Fruit fly (Drosophila melanogaster) whole organism, embryonic: ENCODE data around the gene CG14258.

Source experiments
- Abd-B ChIP-seq: fragments of 200-800 bp; sonication (Bioruptor generic); optimal IDR thresholded peaks from 2 replicates; lab custom pipeline; 2018; ENCODE audit warnings: missing biosample characterization, mild to moderate bottlenecking, missing genetic modification characterization, moderate library complexity
- Awh ChIP-seq: fragments of 200-800 bp; sonication (Bioruptor generic); IDR thresholded peaks from 2 replicates; pipeline ENCODE4, ENCODE4 v1.3.6; 2022; ENCODE audit warnings: missing biosample characterization, missing genetic modification characterization
- CG10147 ChIP-seq: fragments of 200-800 bp; sonication (Bioruptor generic); optimal IDR thresholded peaks from 2 replicates; lab custom pipeline; 2019; ENCODE audit warnings: missing biosample characterization, mild to moderate bottlenecking, missing genetic modification characterization, moderate library complexity
- CG10462 ChIP-seq: fragments of 200-800 bp; sonication (Bioruptor generic); optimal IDR thresholded peaks from 2 replicates; lab custom pipeline; 2016; ENCODE audit warnings: missing biosample characterization, missing genetic modification characterization
- CG11085 ChIP-seq: fragments of 200-800 bp; sonication (Bioruptor generic); IDR thresholded peaks from 2 replicates; pipeline ENCODE4 v1.3.6; 2022; ENCODE audit warnings: missing biosample characterization, missing genetic modification characterization
- CG11398 ChIP-seq: fragments of 200-800 bp; sonication (Bioruptor generic); optimal IDR thresholded peaks from 2 replicates; lab custom pipeline; 2016; ENCODE audit warnings: missing biosample characterization, missing genetic modification characterization
- CG11560 ChIP-seq: fragments of 200-800 bp; sonication (Bioruptor generic); IDR thresholded peaks from 3 replicates; pipeline ENCODE4 v1.3.6; 2022; ENCODE audit warnings: missing biosample characterization, missing genetic modification characterization
- CG11695 ChIP-seq: fragments of 200-800 bp; sonication (Bioruptor generic); IDR thresholded peaks from 3 replicates; pipeline ENCODE4 v1.3.6; 2022; ENCODE audit warnings: missing biosample characterization, missing genetic modification characterization
- CG12299 ChIP-seq: fragments of 200-800 bp; sonication (Bioruptor generic); optimal IDR thresholded peaks from 2 replicates; lab custom pipeline; 2018; ENCODE audit warnings: missing biosample characterization, mild to moderate bottlenecking, missing genetic modification characterization
- CG13775 ChIP-seq: fragments of 200-800 bp; sonication (Bioruptor generic); optimal IDR thresholded peaks from 3 replicates; lab custom pipeline; 2017; ENCODE audit warnings: missing biosample characterization, mild to moderate bottlenecking, missing genetic modification characterization
- CG16815 ChIP-seq: fragments of 200-800 bp; sonication (Bioruptor generic); optimal IDR thresholded peaks from 3 replicates; lab custom pipeline; 2017; ENCODE audit warnings: missing biosample characterization, mild to moderate bottlenecking, missing genetic modification characterization
- CG17359 ChIP-seq: fragments of 200-800 bp; sonication (Bioruptor generic); optimal IDR thresholded peaks from 3 replicates; lab custom pipeline; 2018; ENCODE audit warnings: missing biosample characterization, mild to moderate bottlenecking, missing genetic modification characterization, moderate library complexity
- CG2678 ChIP-seq: fragments of 200-800 bp; sonication (Bioruptor generic); optimal IDR thresholded peaks from 3 replicates; lab custom pipeline; 2019; ENCODE audit warnings: missing biosample characterization, mild to moderate bottlenecking, missing genetic modification characterization, moderate library complexity
- CG30403 ChIP-seq: fragments of 200-800 bp; sonication (Bioruptor generic); optimal IDR thresholded peaks from 3 replicates; lab custom pipeline; 2016; ENCODE audit warnings: missing biosample characterization, missing genetic modification characterization
- CG31224 ChIP-seq: fragments of 200-800 bp; sonication (Bioruptor generic); IDR thresholded peaks from 2 replicates; pipeline ENCODE4 v1.3.6; 2022; ENCODE audit warnings: missing biosample characterization, missing genetic modification characterization
- CG3995 ChIP-seq: fragments of 200-800 bp; sonication (Bioruptor generic); optimal IDR thresholded peaks from 3 replicates; lab custom pipeline; 2016; ENCODE audit warnings: missing biosample characterization, missing genetic modification characterization
- CG4707 ChIP-seq: fragments of 200-800 bp; sonication (Bioruptor generic); optimal IDR thresholded peaks from 2 replicates; lab custom pipeline; 2018; ENCODE audit warnings: missing biosample characterization, mild to moderate bottlenecking, missing genetic modification characterization, moderate library complexity
- CG5180 ChIP-seq: fragments of 200-800 bp; sonication (Bioruptor generic); optimal IDR thresholded peaks from 3 replicates; lab custom pipeline; 2017; ENCODE audit warnings: missing biosample characterization, missing genetic modification characterization, mild to moderate bottlenecking, moderate library complexity, missing genetic modification reagents
- CG6654 ChIP-seq: fragments of 200-800 bp; sonication (Bioruptor generic); optimal IDR thresholded peaks from 2 replicates; lab custom pipeline; 2017; ENCODE audit warnings: missing biosample characterization, mild to moderate bottlenecking, missing genetic modification characterization
- CG7745 ChIP-seq: fragments of 200-800 bp; sonication (Bioruptor generic); optimal IDR thresholded peaks from 2 replicates; lab custom pipeline; 2018; ENCODE audit warnings: missing biosample characterization, mild to moderate bottlenecking, missing genetic modification characterization, moderate library complexity
- CG7987 ChIP-seq: fragments of 200-800 bp; sonication (Bioruptor generic); optimal IDR thresholded peaks from 2 replicates; lab custom pipeline; 2018; ENCODE audit warnings: missing biosample characterization, mild to moderate bottlenecking, missing genetic modification characterization, moderate library complexity
- CG8388 ChIP-seq: fragments of 200-800 bp; sonication (Bioruptor generic); optimal IDR thresholded peaks from 2 replicates; lab custom pipeline; 2019; ENCODE audit warnings: missing biosample characterization, mild to moderate bottlenecking, missing genetic modification characterization, moderate library complexity
- CG8944 ChIP-seq: fragments of 200-800 bp; sonication (Bioruptor generic); optimal IDR thresholded peaks from 3 replicates; lab custom pipeline; 2016; ENCODE audit warnings: missing biosample characterization, missing genetic modification characterization
- D ChIP-seq, 2 experiments: fragments of 200-800 bp in 1 of 2; fragments of >200 bp in 1 of 2; sonication (Bioruptor generic) in 1 of 2; optimal IDR thresholded peaks; 2 replicates in 1 of 2; 3 replicates in 1 of 2; lab custom pipeline; 2017; ENCODE audit warnings: mild to moderate bottlenecking in 1 of 2, missing biosample characterization in 1 of 2, missing genetic modification characterization in 1 of 2, missing genetic modification reagents in 1 of 2
- Dbx ChIP-seq: fragments of 200-800 bp; sonication (Bioruptor generic); IDR thresholded peaks from 3 replicates; pipeline ENCODE4 v1.3.6; 2022; ENCODE audit warnings: missing biosample characterization, missing genetic modification characterization
- Dfd ChIP-seq, 2 experiments: fragments of >200 bp; optimal IDR thresholded peaks; 2 replicates each; lab custom pipeline; 2017; ENCODE audit warnings: missing biosample characterization in 2 of 2, missing genetic modification characterization in 2 of 2
- Dip2 ChIP-seq: fragments of 200-800 bp; sonication (Bioruptor generic); IDR thresholded peaks from 2 replicates; pipeline ENCODE4 v1.3.6; 2022; ENCODE audit warnings: missing biosample characterization, missing genetic modification characterization
- HLH3B ChIP-seq: fragments of 200-800 bp; sonication (Bioruptor generic); IDR thresholded peaks from 2 replicates; pipeline ENCODE4 v1.3.6; 2022; ENCODE audit warnings: missing biosample characterization, missing genetic modification characterization
- MBD-R2 ChIP-seq: fragments of 200-800 bp; sonication (Bioruptor generic); IDR thresholded peaks from 2 replicates; pipeline ENCODE4 v1.3.6; 2022; ENCODE audit warnings: missing biosample characterization, missing genetic modification characterization
- Med ChIP-seq: fragments of 200-800 bp; sonication (Bioruptor generic); peaks from one replicate; lab custom pipeline; 2016; ENCODE audit warnings: missing biosample characterization, missing genetic modification characterization, mild to moderate bottlenecking, inconsistent platforms, moderate library complexity
- Nf-YA ChIP-seq: fragments of 200-800 bp; sonication (Bioruptor generic); IDR thresholded peaks from 2 replicates; pipeline ENCODE4 v1.3.6; 2022; ENCODE audit warnings: missing biosample characterization, missing genetic modification characterization
- NfI ChIP-seq: fragments of 200-800 bp; sonication (Bioruptor generic); optimal IDR thresholded peaks from 3 replicates; lab custom pipeline; 2018; ENCODE audit warnings: missing biosample characterization, mild to moderate bottlenecking, missing genetic modification characterization, moderate library complexity
- Rfx ChIP-seq: fragments of 200-800 bp; sonication (Bioruptor generic); IDR thresholded peaks from 2 replicates; pipeline ENCODE4 v1.3.6; 2022; ENCODE audit warnings: missing biosample characterization, missing genetic modification characterization
- Xrp1 ChIP-seq: fragments of 200-800 bp; sonication (Bioruptor generic); IDR thresholded peaks from 2 replicates; pipeline ENCODE4 v1.3.6; 2022; ENCODE audit warnings: missing biosample characterization, missing genetic modification characterization
- ash1 ChIP-seq: fragments of 200-800 bp; sonication (Bioruptor generic); optimal IDR thresholded peaks from 2 replicates; lab custom pipeline; 2018; ENCODE audit warnings: missing biosample characterization, mild to moderate bottlenecking, missing genetic modification characterization
- ci ChIP-seq: fragments of 200-800 bp; sonication (Bioruptor generic); IDR thresholded peaks from 3 replicates; pipeline ENCODE4 v1.3.6; 2022; ENCODE audit warnings: missing biosample characterization, missing genetic modification characterization
- dpn ChIP-seq, 2 experiments: fragments of 200-800 bp; sonication (Bioruptor generic); optimal IDR thresholded peaks; 3 replicates each; lab custom pipeline; 2016; ENCODE audit warnings: missing biosample characterization in 2 of 2, missing genetic modification characterization in 2 of 2
- ftz-f1 ChIP-seq: fragments of 200-800 bp; sonication (Bioruptor generic); optimal IDR thresholded peaks from 2 replicates; lab custom pipeline; 2016; ENCODE audit warnings: missing biosample characterization, missing genetic modification characterization
- h ChIP-seq: fragments of >200 bp; optimal IDR thresholded peaks from 2 replicates; lab custom pipeline; 2017
- hkb ChIP-seq, 2 experiments: fragments of 200-800 bp in 1 of 2; fragments of >200 bp in 1 of 2; sonication (Bioruptor generic) in 1 of 2; IDR thresholded peaks in 1 of 2; optimal IDR thresholded peaks in 1 of 2; 2 replicates each; pipeline versions ENCODE4 v1.3.6 to Lab custom; 2017 to 2022; ENCODE audit warnings: missing biosample characterization in 1 of 2, missing genetic modification characterization in 1 of 2
- hth ChIP-seq: fragments of >200 bp; optimal IDR thresholded peaks from 2 replicates; lab custom pipeline; 2017; ENCODE audit warnings: inconsistent platforms
- pfk ChIP-seq: fragments of 200-800 bp; sonication (Bioruptor generic); optimal IDR thresholded peaks from 2 replicates; lab custom pipeline; 2018; ENCODE audit warnings: missing biosample characterization, mild to moderate bottlenecking, missing genetic modification characterization, moderate library complexity
- seq ChIP-seq: fragments of 200-800 bp; sonication (Bioruptor generic); IDR thresholded peaks from 2 replicates; pipeline ENCODE4 v1.3.6; 2022; ENCODE audit warnings: missing biosample characterization, missing genetic modification characterization
- sima ChIP-seq: fragments of 200-800 bp; sonication (Bioruptor generic); optimal IDR thresholded peaks from 2 replicates; lab custom pipeline; 2016; ENCODE audit warnings: missing biosample characterization, missing genetic modification characterization
- ssp ChIP-seq: fragments of 200-800 bp; sonication (Bioruptor generic); IDR thresholded peaks from 2 replicates; pipeline ENCODE4 v1.3.6; 2022; ENCODE audit warnings: missing biosample characterization, missing genetic modification characterization
- tna ChIP-seq: fragments of 200-800 bp; sonication (Bioruptor generic); IDR thresholded peaks from 2 replicates; pipeline ENCODE4 v1.3.6; 2022; ENCODE audit warnings: missing biosample characterization, missing genetic modification characterization; ENCODE audit not compliant: partially characterized antibody
- zen ChIP-seq: fragments of 200-800 bp; sonication (Bioruptor generic); optimal IDR thresholded peaks from 3 replicates; lab custom pipeline; 2018; ENCODE audit warnings: missing biosample characterization, mild to moderate bottlenecking, missing genetic modification characterization, moderate library complexity
- zen2 ChIP-seq: fragments of 200-800 bp; sonication (Bioruptor generic); IDR thresholded peaks from 3 replicates; pipeline ENCODE4 v1.3.6; 2022; ENCODE audit warnings: missing biosample characterization, missing genetic modification characterization; ENCODE audit not compliant: partially characterized antibody

The CG14258 gene

DNA sequence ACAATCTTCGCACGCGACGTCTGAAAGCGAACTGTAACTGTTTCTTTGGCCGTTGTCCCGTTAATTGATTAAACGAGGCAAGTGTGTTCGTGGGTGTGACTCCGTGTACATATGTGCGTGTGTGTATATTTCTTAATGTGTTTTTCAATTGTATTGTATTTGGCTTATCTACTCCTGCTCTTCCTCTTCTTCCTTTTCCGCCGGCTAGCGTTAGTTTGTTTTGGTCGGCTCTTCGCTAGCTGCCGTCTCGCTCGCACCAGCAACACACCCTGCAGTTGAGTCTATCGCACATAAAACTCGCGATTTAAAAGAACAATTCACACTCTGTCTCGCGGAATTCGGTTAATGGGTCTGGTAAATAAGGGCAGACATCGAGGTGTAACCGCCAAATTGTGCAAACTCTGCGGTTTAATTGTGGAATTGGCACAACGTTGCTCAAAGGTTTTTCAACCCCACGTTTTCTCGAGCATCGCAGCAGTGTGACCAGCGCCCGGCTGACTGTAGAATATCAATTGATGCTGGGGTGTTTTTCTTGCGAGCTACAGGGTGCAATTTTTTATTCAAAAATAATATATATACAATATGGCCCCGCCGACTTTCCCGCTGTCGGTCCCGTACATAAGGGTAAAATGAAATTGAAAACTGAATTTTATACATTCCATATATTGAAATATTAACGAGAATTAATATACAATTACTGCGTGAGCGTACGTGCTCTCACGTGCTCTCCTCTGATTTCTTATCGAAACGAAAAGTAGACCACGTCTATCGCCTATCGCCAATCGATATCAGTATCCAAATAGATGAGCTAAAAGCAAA, 19.1 kb downstream of the CG14258 start, which contains the start of the genes gb and CG5815 (continued):
- TF ChIP-seq CG11560 (tag; lab: Robert Waterston, UW) (peak; percentile 75; the same call in 2 of the 3 replicates), Dbx (GFP tag; lab: Robert Waterston, UW) (peak; percentile 95), CG3995 (GFP tag; lab: Kevin White, UChicago) (peak; percentile 53), ssp (GFP tag; lab: Robert Waterston, UW) (peak; percentile 83), Xrp1 (GFP tag; lab: Robert Waterston, UW) (peak; percentile 95), Awh (GFP tag; lab: Robert Waterston, UW) (0 out of 2 replicates have a peak, but pooled peaks have one; percentile 63), CG7745 (tag; lab: Kevin White, UChicago) (no peak), zen2 (GFP tag; lab: Robert Waterston, UW) (peak; percentile 80), Abd-B (peak; percentile 90), tna (GFP tag; lab: Robert Waterston, UW) (peak; percentile 86), CG17359 (peak; percentile 88), dpn (GFP tag; optimal IDR thresholded peaks at IDR 0.05; lab: Kevin White, UChicago) (peak; percentile 89 to 92), pfk (peak; percentile 17), D (optimal IDR thresholded peaks at IDR 0.05; lab: Kevin White, UChicago) (no peak), D (GFP tag; optimal IDR thresholded peaks at IDR 0.05; lab: Kevin White, UChicago) (peak; percentile 80), CG4707 (GFP tag; lab: Kevin White, UChicago) (peak; percentile 13), CG8388 (GFP tag; lab: Kevin White, UChicago) (peak; percentile 79), CG10462 (GFP tag; lab: Kevin White, UChicago) (peak; percentile 86), CG7987 (peak; percentile 88), Dfd (GFP tag; optimal IDR thresholded peaks at IDR 0.05; lab: Kevin White, UChicago) (no peak), Rfx (GFP tag; lab: Robert Waterston, UW) (peak; percentile 96), CG12299 (tag; lab: Kevin White, UChicago) (peak; percentile 88), CG10147 (peak; percentile 90), CG31224 (GFP tag; lab: Robert Waterston, UW) (peak; percentile 87), seq (GFP tag; lab: Robert Waterston, UW) (peak; percentile 89), hth (no peak), CG8944 (GFP tag; lab: Kevin White, UChicago) (peak; percentile 65), CG2678 (tag; lab: Kevin White, UChicago) (peak; percentile 92), sima (GFP tag; lab: Kevin White, UChicago) (no peak), NfI (peak; percentile 92), CG11085 (peak; percentile 90), CG6654 (GFP tag; lab: Kevin White, UChicago) (peak; percentile 73), Med (GFP tag; lab: Kevin White, UChicago) (peak; percentile 97), CG16815 (GFP tag; lab: Kevin White, UChicago) (peak; percentile 90), CG30403 (GFP tag; lab: Kevin White, UChicago) (peak; percentile 94), Nf-YA (GFP tag; lab: Robert Waterston, UW) (peak; percentile 70), ci (GFP tag; lab: Robert Waterston, UW) (peak; percentile 91), MBD-R2 (GFP tag; lab: Robert Waterston, UW) (peak; percentile 89), CG11398 (GFP tag; lab: Kevin White, UChicago) (peak; percentile 43), HLH3B (GFP tag; lab: Robert Waterston, UW) (peak; percentile 86), ftz-f1 (GFP tag; lab: Kevin White, UChicago) (peak; percentile 78), zen (tag; lab: Kevin White, UChicago) (peak; percentile 81), CG5180 (GFP tag; lab: Kevin White, UChicago) (no peak), h (no peak), hkb (optimal IDR thresholded peaks at IDR 0.05; lab: Kevin White, UChicago) (peak; percentile 71), hkb (GFP tag; IDR thresholded peaks at IDR 0.05; lab: Robert Waterston, UW) (peak; percentile 92), CG11695 (GFP tag; lab: Robert Waterston, UW) (peak; percentile 90), CG13775 (peak; percentile 94), Dip2 (GFP tag; lab: Robert Waterston, UW) (no peak; the same call in 1 of the 2 replicates), ash1 (no peak)
